Worm (Caenorhabditis elegans) whole organism, L3 larva: ENCODE measurements around the gene M01H9.10.

Experiments used
- aly-2 ChIP-seq: fragments of 150-350 bp; optimal IDR thresholded peaks from 2 replicates; lab custom pipeline; 2014; ENCODE audit warnings: missing biosample characterization, missing genetic modification characterization
- nhr-77 ChIP-seq: fragments of 150-350 bp; optimal IDR thresholded peaks from 2 replicates; lab custom pipeline; 2014; ENCODE audit warnings: missing biosample characterization, missing genetic modification characterization
- snpc-4 ChIP-seq: fragments of 150-350 bp; optimal IDR thresholded peaks from 2 replicates; lab custom pipeline; 2014; ENCODE audit warnings: missing biosample characterization, missing genetic modification characterization
- unc-62 ChIP-seq: fragments of 150-350 bp; sonication (generic microtip); optimal IDR thresholded peaks from 4 replicates; lab custom pipeline; 2014; ENCODE audit warnings: missing biosample characterization, missing genetic modification reagents, missing genetic modification characterization

DNA sequence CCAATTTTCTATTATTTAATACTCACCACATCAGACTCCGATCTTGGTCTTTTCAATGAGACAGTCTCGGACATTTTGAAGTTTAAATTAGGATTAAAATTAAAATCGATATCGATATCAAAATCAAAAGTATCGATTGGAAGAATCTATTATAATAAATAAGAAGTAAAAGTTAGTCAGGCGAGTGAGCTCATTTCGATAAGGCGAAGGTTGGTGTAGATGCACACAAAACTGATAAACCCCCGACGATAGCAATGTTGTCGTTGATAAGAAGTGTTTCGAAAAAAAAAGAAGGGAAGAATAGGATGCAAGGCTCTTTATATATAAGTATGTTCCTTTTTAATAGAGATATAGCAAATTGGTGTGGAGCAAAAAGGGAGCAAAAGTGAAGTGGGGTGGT is 2.6 kb upstream of the M01H9.10 start, which contains the start of gene M01H9.4:
- TF ChIP-seq aly-2 (tag; lab: Kevin White, UChicago) (no peak), nhr-77 (tag; lab: Kevin White, UChicago) (no peak), snpc-4 (tag; lab: Kevin White, UChicago) (no peak), unc-62 (GFP tag; lab: Kevin White, UChicago) (no peak)
